Fruit fly (Drosophila melanogaster): ENCODE data around the gene Pen.

The Pen gene

DNA sequence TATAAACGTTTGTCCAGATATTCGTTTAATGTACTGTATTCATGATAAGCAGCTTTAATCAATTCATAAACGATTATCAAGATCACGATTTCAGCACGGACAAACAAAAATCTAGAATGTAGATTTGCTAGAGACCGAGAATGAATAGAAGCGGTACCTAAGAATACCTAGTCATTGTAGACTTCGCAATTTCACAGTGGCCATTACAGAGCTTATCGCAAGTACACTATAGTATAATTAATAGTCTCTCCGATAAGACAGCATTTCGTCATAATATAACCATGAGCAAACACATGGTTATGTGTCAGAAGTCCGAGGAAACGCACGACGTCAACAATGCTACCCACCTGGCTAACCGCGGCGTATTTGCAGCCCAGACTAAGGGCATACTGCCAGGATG, 7.4 kb upstream of the Pen start, which contains the start of gene CG33301:
CG33301 (plus strand) TSS at position 301 of the 400 bp plus-strand sequence.
- no peak for TF ChIP-seq Myc (optimal IDR thresholded peaks at IDR 0.05)
- no peak for TF ChIP-seq brk (GFP tag; optimal IDR thresholded peaks at IDR 0.05)
- no peak for TF ChIP-seq Mio (GFP tag; optimal IDR thresholded peaks at IDR 0.05)
- no peak for TF ChIP-seq dmrt93B (GFP tag; optimal IDR thresholded peaks at IDR 0.05)
- no peak for TF ChIP-seq GATAd (GFP tag; optimal IDR thresholded peaks at IDR 0.05)
- TF ChIP-seq dsf (GFP tag; optimal IDR thresholded peaks at IDR 0.05; ENCODE audit: borderline replicate concordance): no peak
- no peak for TF ChIP-seq Jra (GFP tag; optimal IDR thresholded peaks at IDR 0.05)

- TF ChIP-seq sv (GFP tag; optimal IDR thresholded peaks at IDR 0.05): no peak
- no peak for TF ChIP-seq lola (GFP tag; optimal IDR thresholded peaks at IDR 0.05)
- no peak for TF ChIP-seq Vsx2 (GFP tag; optimal IDR thresholded peaks at IDR 0.05; ENCODE audit: partially characterized antibody)
- no peak for TF ChIP-seq GATAd (GFP tag; optimal IDR thresholded peaks at IDR 0.05)
- no peak for TF ChIP-seq CG9705 (GFP tag; optimal IDR thresholded peaks at IDR 0.05)
- TF ChIP-seq brk (GFP tag; optimal IDR thresholded peaks at IDR 0.05): no peak
- TF ChIP-seq Rel (GFP tag; optimal IDR thresholded peaks at IDR 0.05): no peak
- TF ChIP-seq Rel (tag; optimal IDR thresholded peaks at IDR 0.05): no peak
- no peak for TF ChIP-seq N (GFP tag; optimal IDR thresholded peaks at IDR 0.05)
- TF ChIP-seq foxo (GFP tag; optimal IDR thresholded peaks at IDR 0.05): no peak
Measured at dm6 chr2L:10053583-10054263, 3.0 kb upstream of the Pen start, which contains the start of gene Cpr31A. TSS of gene Cpr31A (plus strand) at chr2L:10054213.

dm6 chr2L:10057236-10057635, 536 bp downstream of the Pen start:
- TF ChIP-seq Sp1 (GFP tag; optimal IDR thresholded peaks at IDR 0.05) (peak; percentile 95), CrebA (GFP tag; optimal IDR thresholded peaks at IDR 0.05; ENCODE audit: borderline replicate concordance) (peak; percentile 83), dsf (GFP tag; optimal IDR thresholded peaks at IDR 0.05; ENCODE audit: borderline replicate concordance) (peak; percentile 85), fru (GFP tag; optimal IDR thresholded peaks at IDR 0.05) (peak; percentile 96), lola (GFP tag; optimal IDR thresholded peaks at IDR 0.05) (no peak), psq (GFP tag; optimal IDR thresholded peaks at IDR 0.05) (peak; percentile 96), pan (optimal IDR thresholded peaks at IDR 0.05) (no peak), OdsH (GFP tag; optimal IDR thresholded peaks at IDR 0.05) (peak; percentile 95), sage (GFP tag; optimal IDR thresholded peaks at IDR 0.05) (peak; percentile 95), usp (GFP tag; optimal IDR thresholded peaks at IDR 0.05) (no peak), rgr (GFP tag; optimal IDR thresholded peaks at IDR 0.05) (peak; percentile 96), foxo (GFP tag; optimal IDR thresholded peaks at IDR 0.05) (peak; percentile 79 to 97), Jra (GFP tag; optimal IDR thresholded peaks at IDR 0.05) (peak; percentile 87), Hnf4 (GFP tag; optimal IDR thresholded peaks at IDR 0.05) (peak; percentile 94), HLH106 (tag; optimal IDR thresholded peaks at IDR 0.05) (peak; percentile 98), tai (GFP tag; optimal IDR thresholded peaks at IDR 0.05) (peak; percentile 94), GATAd (GFP tag; optimal IDR thresholded peaks at IDR 0.05) (peak; percentile 77), CG9705 (GFP tag; optimal IDR thresholded peaks at IDR 0.05) (peak; percentile 92), Dfd (GFP tag; optimal IDR thresholded peaks at IDR 0.05) (no peak), Mio (GFP tag; optimal IDR thresholded peaks at IDR 0.05) (peak; percentile 69), Hr83 (GFP tag; optimal IDR thresholded peaks at IDR 0.05; ENCODE audit: poor library complexity, severe bottlenecking) (peak; percentile 93), dmrt93B (GFP tag; optimal IDR thresholded peaks at IDR 0.05) (peak; percentile 95), h (GFP tag; optimal IDR thresholded peaks at IDR 0.05) (peak; percentile 96), woc (GFP tag; optimal IDR thresholded peaks at IDR 0.05) (peak; percentile 91), sv (GFP tag; optimal IDR thresholded peaks at IDR 0.05) (no peak), ey (GFP tag; optimal IDR thresholded peaks at IDR 0.05) (peak; percentile 95), Abd-B (GFP tag; optimal IDR thresholded peaks at IDR 0.05) (no peak), Vsx2 (GFP tag; optimal IDR thresholded peaks at IDR 0.05; ENCODE audit: partially characterized antibody) (no peak), br (GFP tag; optimal IDR thresholded peaks at IDR 0.05) (peak; percentile 96), Rel (GFP tag; optimal IDR thresholded peaks at IDR 0.05) (peak; percentile 61), Rel (tag; optimal IDR thresholded peaks at IDR 0.05) (peak; percentile 83), brk (GFP tag; optimal IDR thresholded peaks at IDR 0.05) (peak; percentile 82), dl (GFP tag; optimal IDR thresholded peaks at IDR 0.05; ENCODE audit: insufficient read depth in 1 of 2, partially characterized antibody in 2 of 2) (no peak), CG32264 (GFP tag; optimal IDR thresholded peaks at IDR 0.05) (peak; percentile 91), jim (GFP tag; optimal IDR thresholded peaks at IDR 0.05) (peak; percentile 38), Myc (optimal IDR thresholded peaks at IDR 0.05) (no peak), Hr78 (GFP tag; optimal IDR thresholded peaks at IDR 0.05) (no peak), Dif (GFP tag; optimal IDR thresholded peaks at IDR 0.05; ENCODE audit: partially characterized antibody) (no peak), N (GFP tag; optimal IDR thresholded peaks at IDR 0.05) (no peak)
